Worm (Caenorhabditis elegans): ENCODE measurements around the gene T24C4.5.

T24C4.5 gene

DNA sequence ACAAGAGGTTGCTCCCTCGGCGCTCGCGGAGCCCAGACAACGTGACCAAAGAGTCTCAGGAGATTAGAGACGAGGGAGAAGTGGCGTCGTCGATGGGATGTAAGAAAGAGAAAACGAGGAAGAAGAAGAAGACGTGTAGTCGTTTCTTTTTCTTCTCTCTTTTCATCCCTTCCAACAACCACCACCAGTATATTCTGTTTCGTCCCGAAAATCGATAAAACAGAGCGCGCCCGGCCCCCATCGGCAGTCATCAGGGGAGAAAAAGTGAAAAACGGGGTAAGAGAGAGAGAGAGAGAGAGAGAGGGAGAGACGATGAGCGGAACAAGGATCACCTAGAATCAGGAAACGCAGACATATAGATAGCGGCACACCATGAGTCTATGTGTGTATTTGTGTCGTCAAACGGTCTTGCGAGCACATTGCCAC, 8.4 kb upstream of the T24C4.5 start (continued):
- TF ChIP-seq sox-4 (tag; optimal IDR thresholded peaks at IDR 0.05) (no peak), hlh-8 (tag; optimal IDR thresholded peaks at IDR 0.05) (no peak), che-1 (tag; optimal IDR thresholded peaks at IDR 0.05) (no peak), T23F11.4 (GFP tag; optimal IDR thresholded peaks at IDR 0.05) (no peak), ahr-1 (tag; optimal IDR thresholded peaks at IDR 0.05) (no peak), hlh-30 (tag; optimal IDR thresholded peaks at IDR 0.05; ENCODE audit: insufficient read depth) (peak; percentile 73), rnt-1 (tag; optimal IDR thresholded peaks at IDR 0.05) (peak; percentile 10), pat-9 (tag; optimal IDR thresholded peaks at IDR 0.05) (no peak), unc-3 (GFP tag; conservative IDR thresholded peaks at IDR 0.05) (no peak; the same call in 1 of the 2 replicates), unc-3 (tag; optimal IDR thresholded peaks at IDR 0.05) (peak; percentile 45), lin-11 (tag; optimal IDR thresholded peaks at IDR 0.05) (no peak), pros-1 (tag; optimal IDR thresholded peaks at IDR 0.05) (peak; percentile 67), ama-1 (optimal IDR thresholded peaks at IDR 0.05) (no peak), ceh-34 (tag; optimal IDR thresholded peaks at IDR 0.05) (peak; percentile 40), hlh-15 (tag; optimal IDR thresholded peaks at IDR 0.05) (no peak), K09A11.1 (tag; optimal IDR thresholded peaks at IDR 0.05; ENCODE audit: insufficient read depth) (peak; percentile 46), eyg-1 (tag; optimal IDR thresholded peaks at IDR 0.05) (peak; percentile 53), nfya-1 (tag; optimal IDR thresholded peaks at IDR 0.05) (peak; percentile 71), K02D7.2 (tag; optimal IDR thresholded peaks at IDR 0.05) (no peak), C38D4.7 (GFP tag; optimal IDR thresholded peaks at IDR 0.05) (no peak), Y22D7AL.16 (tag; optimal IDR thresholded peaks at IDR 0.05) (no peak), ceh-19 (GFP tag; optimal IDR thresholded peaks at IDR 0.05) (peak; percentile 68), dve-1 (tag; optimal IDR thresholded peaks at IDR 0.05) (peak; percentile 55), ttx-3 (tag; optimal IDR thresholded peaks at IDR 0.05) (no peak), gmeb-2 (tag; optimal IDR thresholded peaks at IDR 0.05) (no peak), ets-4 (tag; optimal IDR thresholded peaks at IDR 0.05) (no peak), tbx-7 (tag; optimal IDR thresholded peaks at IDR 0.05) (no peak), madf-2 (tag; optimal IDR thresholded peaks at IDR 0.05) (peak; percentile 13), npax-4 (tag; optimal IDR thresholded peaks at IDR 0.05) (no peak), ref-2 (tag; optimal IDR thresholded peaks at IDR 0.05) (peak; percentile 35), unc-55 (GFP tag; optimal IDR thresholded peaks at IDR 0.05) (peak; percentile 55), fkh-6 (tag; optimal IDR thresholded peaks at IDR 0.05) (no peak), ceh-6 (GFP tag; optimal IDR thresholded peaks at IDR 0.05) (no peak), ceh-14 (tag; optimal IDR thresholded peaks at IDR 0.05) (peak; percentile 50), tbx-2 (tag; optimal IDR thresholded peaks at IDR 0.05) (peak; percentile 76), pha-4 (tag; optimal IDR thresholded peaks at IDR 0.05) (no peak), mec-3 (tag; optimal IDR thresholded peaks at IDR 0.05; ENCODE audit: borderline replicate concordance) (no peak), ceh-24 (tag; optimal IDR thresholded peaks at IDR 0.05) (no peak), ceh-22 (tag; optimal IDR thresholded peaks at IDR 0.05) (no peak), sox-2 (GFP tag; IDR thresholded peaks at IDR 0.05) (no peak), ceh-30 (tag; optimal IDR thresholded peaks at IDR 0.05) (peak; percentile 22), elt-2 (tag; optimal IDR thresholded peaks at IDR 0.05) (peak; percentile 52), ceh-45 (GFP tag; IDR thresholded peaks at IDR 0.05) (0 out of 2 replicates have a peak, but pooled peaks have one; percentile 19), unc-42 (tag; optimal IDR thresholded peaks at IDR 0.05) (peak; percentile 73), pax-1 (tag; optimal IDR thresholded peaks at IDR 0.05) (no peak), pha-2 (tag; optimal IDR thresholded peaks at IDR 0.05) (no peak), zip-5 (tag; optimal IDR thresholded peaks at IDR 0.05) (no peak), elt-4 (tag; optimal IDR thresholded peaks at IDR 0.05) (no peak), odd-2 (tag; optimal IDR thresholded peaks at IDR 0.05) (no peak), fkh-10 (GFP tag; optimal IDR thresholded peaks at IDR 0.05) (peak; percentile 44), pag-3 (tag; optimal IDR thresholded peaks at IDR 0.05; ENCODE audit: borderline replicate concordance) (no peak)

Data from whole organism, late embryonic.